Worm (Caenorhabditis elegans) whole organism, L3 larva: Measurements from ENCODE around the gene cyn-2.

Source experiments
- R02D3.7 ChIP-seq: fragments of 150-350 bp; optimal IDR thresholded peaks from 2 replicates; lab custom pipeline; 2014; ENCODE audit warnings: missing biosample characterization, missing genetic modification characterization
- aly-2 ChIP-seq: fragments of 150-350 bp; optimal IDR thresholded peaks from 2 replicates; lab custom pipeline; 2014; ENCODE audit warnings: missing biosample characterization, missing genetic modification characterization
- ama-1 ChIP-seq: fragments of 150-350 bp; optimal IDR thresholded peaks from 2 replicates; lab custom pipeline; 2018
- ceh-16 ChIP-seq: sonication (generic microtip); optimal IDR thresholded peaks from 2 replicates; lab custom pipeline; 2017; ENCODE audit warnings: missing biosample characterization, missing genetic modification characterization
- ceh-28 ChIP-seq: fragments of 150-350 bp; optimal IDR thresholded peaks from 2 replicates; lab custom pipeline; 2014; ENCODE audit warnings: missing biosample characterization, missing genetic modification reagents, missing genetic modification characterization
- ceh-82 ChIP-seq: fragments of 150-350 bp; optimal IDR thresholded peaks from 2 replicates; lab custom pipeline; 2014; ENCODE audit warnings: missing biosample characterization, missing genetic modification characterization
- ceh-9 ChIP-seq: sonication (generic microtip); optimal IDR thresholded peaks from 2 replicates; lab custom pipeline; 2018; ENCODE audit warnings: missing biosample characterization, missing genetic modification characterization
- egl-5 ChIP-seq: fragments of 150-350 bp; optimal IDR thresholded peaks from 2 replicates; lab custom pipeline; 2017; ENCODE audit warnings: missing biosample characterization, missing genetic modification reagents, missing genetic modification characterization, inconsistent platforms
- elt-1 ChIP-seq: fragments of 150-350 bp; optimal IDR thresholded peaks from 2 replicates; lab custom pipeline; 2014; ENCODE audit warnings: missing biosample characterization, missing genetic modification characterization
- elt-2 ChIP-seq: sonication (generic microtip); optimal IDR thresholded peaks from 2 replicates; lab custom pipeline; 2016; ENCODE audit warnings: missing genetic modification reagents, mild to moderate bottlenecking, missing genetic modification characterization, missing compliant biosample characterization
- elt-3 ChIP-seq, 3 experiments: fragments of 150-350 bp in 1 of 3; sonication (generic microtip) in 2 of 3; optimal IDR thresholded peaks; 2 replicates in 2 of 3; 4 replicates in 1 of 3; lab custom pipeline; 2014 to 2017; ENCODE audit warnings: missing biosample characterization in 3 of 3, missing genetic modification characterization in 3 of 3
- eor-1 ChIP-seq, 2 experiments: fragments of 150-350 bp; optimal IDR thresholded peaks; 2 replicates each; lab custom pipeline; 2014 to 2018; ENCODE audit warnings: missing biosample characterization in 2 of 2, missing genetic modification characterization in 2 of 2
- fkh-10 ChIP-seq: sonication (generic microtip); optimal IDR thresholded peaks from 2 replicates; lab custom pipeline; 2017; ENCODE audit warnings: missing biosample characterization, missing genetic modification reagents, missing genetic modification characterization
- fos-1 ChIP-seq: fragments of 150-350 bp; optimal IDR thresholded peaks from 2 replicates; lab custom pipeline; 2014; ENCODE audit warnings: missing biosample characterization, missing genetic modification characterization
- hmg-11 ChIP-seq: sonication (generic microtip); optimal IDR thresholded peaks from 2 replicates; lab custom pipeline; 2016; ENCODE audit warnings: missing genetic modification characterization, missing compliant biosample characterization
- jun-1 ChIP-seq: fragments of 150-350 bp; optimal IDR thresholded peaks from 2 replicates; lab custom pipeline; 2014; ENCODE audit warnings: missing biosample characterization, missing genetic modification reagents, missing genetic modification characterization
- lin-15B ChIP-seq: fragments of 150-350 bp; optimal IDR thresholded peaks from 2 replicates; lab custom pipeline; 2014; ENCODE audit warnings: missing biosample characterization, missing genetic modification characterization
- lin-39 ChIP-seq: fragments of 150-350 bp; optimal IDR thresholded peaks from 2 replicates; lab custom pipeline; 2018; ENCODE audit warnings: missing biosample characterization, missing genetic modification reagents, missing genetic modification characterization
- lsy-12 ChIP-seq: sonication (generic microtip); optimal IDR thresholded peaks from 2 replicates; lab custom pipeline; 2016; ENCODE audit warnings: mild to moderate bottlenecking, missing genetic modification characterization, missing compliant biosample characterization
- mdl-1 ChIP-seq: fragments of 150-350 bp; optimal IDR thresholded peaks from 2 replicates; lab custom pipeline; 2014; ENCODE audit warnings: missing biosample characterization, missing genetic modification characterization
- mml-1 ChIP-seq: fragments of 150-350 bp; sonication (generic microtip); optimal IDR thresholded peaks from 3 replicates; lab custom pipeline; 2014; ENCODE audit warnings: missing biosample characterization, missing genetic modification characterization
- nfya-1 ChIP-seq: sonication (generic microtip); optimal IDR thresholded peaks from 2 replicates; lab custom pipeline; 2017; ENCODE audit warnings: missing genetic modification characterization, mild to moderate bottlenecking, missing compliant biosample characterization, antibody characterized with exemption, moderate library complexity; ENCODE audit not compliant: insufficient read depth
- nhr-11 ChIP-seq: fragments of 150-350 bp; optimal IDR thresholded peaks from 2 replicates; lab custom pipeline; 2014; ENCODE audit warnings: missing biosample characterization, missing genetic modification characterization
- nhr-12 ChIP-seq: fragments of 150-350 bp; optimal IDR thresholded peaks from 2 replicates; lab custom pipeline; 2014; ENCODE audit warnings: missing biosample characterization, missing genetic modification characterization
- nhr-23 ChIP-seq: fragments of 150-350 bp; optimal IDR thresholded peaks from 2 replicates; lab custom pipeline; 2014; ENCODE audit warnings: missing biosample characterization, missing genetic modification reagents, missing genetic modification characterization
- nhr-237 ChIP-seq: fragments of 150-350 bp; optimal IDR thresholded peaks from 2 replicates; lab custom pipeline; 2014; ENCODE audit warnings: missing biosample characterization, missing genetic modification characterization
- nhr-25 ChIP-seq: sonication (generic microtip); optimal IDR thresholded peaks from 2 replicates; lab custom pipeline; 2017; ENCODE audit warnings: missing biosample characterization, missing genetic modification characterization
- nhr-28 ChIP-seq: fragments of 150-350 bp; optimal IDR thresholded peaks from 2 replicates; lab custom pipeline; 2014; ENCODE audit warnings: missing biosample characterization, missing genetic modification characterization
- nhr-43 ChIP-seq: sonication (generic microtip); optimal IDR thresholded peaks from 2 replicates; lab custom pipeline; 2016; ENCODE audit warnings: mild to moderate bottlenecking, missing genetic modification characterization, missing compliant biosample characterization; ENCODE audit not compliant: poor library complexity, severe bottlenecking
- nhr-67 ChIP-seq: fragments of 150-350 bp; optimal IDR thresholded peaks from 2 replicates; lab custom pipeline; 2014; ENCODE audit warnings: missing biosample characterization, missing genetic modification characterization
- nhr-76 ChIP-seq: fragments of 150-350 bp; sonication (generic microtip); optimal IDR thresholded peaks from 5 replicates; lab custom pipeline; 2014; ENCODE audit warnings: missing biosample characterization, missing genetic modification characterization
- nhr-77 ChIP-seq: fragments of 150-350 bp; optimal IDR thresholded peaks from 2 replicates; lab custom pipeline; 2014; ENCODE audit warnings: missing biosample characterization, missing genetic modification characterization
- pha-4 ChIP-seq: fragments of 150-350 bp; optimal IDR thresholded peaks from 2 replicates; lab custom pipeline; 2014; ENCODE audit warnings: missing biosample characterization, missing genetic modification reagents, missing genetic modification characterization
- pqm-1 ChIP-seq: fragments of 150-350 bp; optimal IDR thresholded peaks from 2 replicates; lab custom pipeline; 2017; ENCODE audit warnings: missing biosample characterization, missing genetic modification characterization, inconsistent platforms
- sea-2 ChIP-seq: fragments of 150-350 bp; sonication (generic microtip); optimal IDR thresholded peaks from 4 replicates; lab custom pipeline; 2014; ENCODE audit warnings: missing biosample characterization, missing genetic modification reagents, missing genetic modification characterization
- skn-1 ChIP-seq: fragments of 150-350 bp; optimal IDR thresholded peaks from 2 replicates; lab custom pipeline; 2014; ENCODE audit warnings: missing biosample characterization, missing genetic modification characterization
- snpc-4 ChIP-seq: fragments of 150-350 bp; optimal IDR thresholded peaks from 2 replicates; lab custom pipeline; 2014; ENCODE audit warnings: missing biosample characterization, missing genetic modification characterization
- unc-39 ChIP-seq: sonication (generic microtip); optimal IDR thresholded peaks from 4 replicates; lab custom pipeline; 2017; ENCODE audit warnings: missing biosample characterization, missing genetic modification characterization
- zag-1 ChIP-seq: fragments of 150-350 bp; optimal IDR thresholded peaks from 2 replicates; lab custom pipeline; 2014; ENCODE audit warnings: missing biosample characterization, missing genetic modification characterization

cyn-2 gene

DNA sequence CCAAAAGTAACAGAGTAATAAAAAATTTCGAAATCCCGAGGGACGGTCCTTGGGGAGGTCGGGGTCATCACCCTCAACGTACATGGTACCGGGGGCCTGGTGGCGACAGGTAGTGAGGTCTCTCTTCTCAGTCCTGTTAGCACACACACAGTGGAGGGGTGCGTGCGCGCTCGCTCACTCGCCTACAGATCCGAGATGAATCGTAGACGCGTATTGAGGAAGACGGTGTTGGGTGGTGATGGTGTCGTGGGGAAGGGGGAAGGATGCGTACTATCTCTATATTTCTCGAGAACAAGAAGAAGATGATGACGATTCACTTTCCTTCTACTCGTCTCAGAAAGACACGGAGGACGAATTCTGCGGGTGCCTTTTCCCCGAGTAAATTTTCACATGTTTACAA lies 21.3 kb downstream of the cyn-2 start:
- TF ChIP-seq fos-1 (tag; lab: Kevin White, UChicago), result no peak
- no peak for TF ChIP-seq hmg-11 (tag; lab: Kevin White, UChicago)
- peak; percentile 16 for TF ChIP-seq nhr-25 (tag; lab: Kevin White, UChicago)

DNA sequence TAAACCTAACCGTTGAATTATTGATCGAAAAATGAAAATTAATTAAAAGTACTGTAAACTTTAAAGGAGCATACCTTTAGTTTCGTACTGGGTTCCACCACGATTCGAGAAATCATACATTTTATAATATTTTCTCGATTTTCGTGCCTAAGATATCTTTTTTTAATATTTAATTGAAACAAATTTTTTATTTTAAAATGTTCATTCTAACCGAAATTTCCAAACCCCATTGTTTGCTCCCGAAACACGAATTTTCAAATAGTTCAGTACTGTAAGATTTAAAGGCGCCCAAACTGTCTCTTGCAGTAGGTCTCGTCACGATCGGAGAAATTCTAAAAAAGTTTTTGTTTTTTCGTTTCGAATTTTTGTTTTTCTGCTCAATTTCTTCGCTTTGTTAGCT lies 22.5 kb downstream of the cyn-2 start:
- TF ChIP-seq R02D3.7 (tag; lab: Kevin White, UChicago), result no peak
- no peak for TF ChIP-seq eor-1 (tag; optimal IDR thresholded peaks at IDR 0.05; lab: Kevin White, UChicago)
- TF ChIP-seq elt-1 (tag; lab: Kevin White, UChicago), result no peak
- TF ChIP-seq ceh-9 (tag; lab: Kevin White, UChicago), result no peak
- no peak for TF ChIP-seq snpc-4 (tag; lab: Kevin White, UChicago)
- no peak for TF ChIP-seq nhr-67 (tag; lab: Kevin White, UChicago)
- no peak for TF ChIP-seq sea-2
- TF ChIP-seq lin-39 (tag; lab: Kevin White, UChicago), result no peak
- TF ChIP-seq nhr-76 (tag; lab: Kevin White, UChicago), result no peak
- TF ChIP-seq fkh-10 (GFP tag; lab: Kevin White, UChicago), result no peak
- TF ChIP-seq lin-15B, result no peak
- TF ChIP-seq jun-1 (tag; lab: Kevin White, UChicago), result no peak
- TF ChIP-seq, all 47 proteins: peak for 0

DNA sequence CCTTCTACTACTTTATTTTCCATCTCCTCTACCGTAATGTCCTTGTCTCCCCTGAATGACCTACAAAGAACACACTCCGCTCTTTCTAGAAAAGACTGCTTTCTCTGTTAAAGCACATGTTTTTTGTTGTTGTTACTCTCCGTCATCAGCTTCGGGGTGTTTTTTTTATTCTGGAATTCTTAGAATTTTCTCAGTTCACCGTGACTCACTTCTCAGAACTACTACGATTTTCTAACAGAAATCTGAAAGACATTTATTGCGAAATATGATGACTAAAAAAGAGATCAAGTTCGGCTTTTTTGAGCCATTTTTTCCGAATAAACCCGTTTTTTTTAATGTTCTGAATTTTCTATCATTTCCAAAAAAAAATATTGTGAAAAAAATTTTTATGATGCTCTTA lies 23.8 kb downstream of the cyn-2 start:
- peak; percentile 31 for TF ChIP-seq nhr-25 (tag; lab: Kevin White, UChicago)
- no peak for TF ChIP-seq fkh-10 (GFP tag; lab: Kevin White, UChicago)
- peak; percentile 63 for TF ChIP-seq nhr-11
- TF ChIP-seq skn-1 (tag; lab: Kevin White, UChicago), result peak; percentile 73

DNA sequence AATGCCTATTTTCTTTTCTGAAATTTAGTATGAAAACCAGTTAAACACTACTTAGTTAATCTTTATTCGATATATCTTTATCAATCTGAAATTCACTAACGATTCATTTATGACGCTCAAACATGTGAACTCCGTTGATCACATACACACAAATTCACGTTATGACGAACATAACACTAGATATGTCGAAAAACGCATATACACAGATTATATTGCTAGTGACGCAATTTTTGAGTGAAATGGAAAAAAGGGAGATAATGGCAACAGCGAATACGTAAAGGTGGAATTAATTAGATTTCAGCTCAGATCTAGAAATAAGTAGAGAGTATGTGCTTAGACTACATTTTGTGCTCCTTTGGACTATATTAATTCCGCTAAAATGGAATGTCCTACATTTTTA lies 24.4 kb downstream of the cyn-2 start:
- no peak for TF ChIP-seq nhr-43 (tag; lab: Kevin White, UChicago)
- no peak for TF ChIP-seq ama-1 (lab: Kevin White, UChicago)
- TF ChIP-seq nhr-11, result no peak
- no peak for TF ChIP-seq nhr-12 (tag; lab: Kevin White, UChicago)
- TF ChIP-seq nfya-1 (tag; lab: Kevin White, UChicago), result no peak
- TF ChIP-seq skn-1 (tag; lab: Kevin White, UChicago), result no peak
- no peak for TF ChIP-seq lsy-12 (tag; lab: Kevin White, UChicago)
- TF ChIP-seq fos-1 (tag; lab: Kevin White, UChicago), result no peak
- TF ChIP-seq pha-4, result no peak
- TF ChIP-seq ceh-16, result no peak
- no peak for TF ChIP-seq nhr-23 (tag; lab: Kevin White, UChicago)
- no peak for TF ChIP-seq nhr-77
- no peak for TF ChIP-seq ceh-82
- no peak for TF ChIP-seq elt-2 (tag; lab: Kevin White, UChicago)
- TF ChIP-seq ceh-28 (tag; lab: Kevin White, UChicago), result no peak
- no peak for TF ChIP-seq nhr-25 (tag; lab: Kevin White, UChicago)
- no peak for TF ChIP-seq fkh-10 (GFP tag; lab: Kevin White, UChicago)
- no peak for TF ChIP-seq hmg-11 (tag; lab: Kevin White, UChicago)
- no peak for TF ChIP-seq R02D3.7 (tag; lab: Kevin White, UChicago)
- TF ChIP-seq elt-3 (tag; optimal IDR thresholded peaks at IDR 0.05; lab: Kevin White, UChicago), result no peak

DNA sequence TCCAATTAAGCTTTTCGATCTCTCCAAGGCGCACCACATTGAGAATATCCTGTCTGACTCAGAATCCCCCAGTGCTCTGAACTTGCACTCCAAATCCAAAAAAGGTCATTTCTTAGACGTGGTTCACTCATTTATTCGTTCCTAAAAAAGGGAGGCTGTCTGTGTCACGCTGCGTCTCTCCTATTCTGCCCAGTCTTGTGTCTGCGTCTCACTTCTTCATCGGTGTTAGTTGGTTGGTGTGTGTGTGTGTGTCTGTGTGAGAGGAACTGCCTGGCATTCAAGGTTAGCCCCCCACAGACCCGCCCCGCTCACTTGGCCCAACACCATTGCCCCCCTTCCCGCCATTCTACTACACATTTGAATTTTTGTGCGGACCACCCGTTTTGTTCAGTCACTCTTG lies 25.0 kb downstream of the cyn-2 start:
- TF ChIP-seq lin-15B (peak; percentile 27), sea-2 (no peak), fos-1 (tag; lab: Kevin White, UChicago) (no peak), egl-5 (tag; lab: Kevin White, UChicago) (peak; percentile 53), nhr-28 (tag; lab: Kevin White, UChicago) (no peak), skn-1 (tag; lab: Kevin White, UChicago) (no peak), aly-2 (no peak), jun-1 (tag; lab: Kevin White, UChicago) (peak; percentile 33), ceh-82 (no peak), elt-3 (tag; optimal IDR thresholded peaks at IDR 0.05; lab: Kevin White, UChicago) (no peak), mml-1 (tag; lab: Kevin White, UChicago) (no peak), ceh-9 (tag; lab: Kevin White, UChicago) (no peak), zag-1 (no peak), nhr-76 (tag; lab: Kevin White, UChicago) (no peak), fkh-10 (GFP tag; lab: Kevin White, UChicago) (no peak), ceh-28 (tag; lab: Kevin White, UChicago) (no peak), nhr-23 (tag; lab: Kevin White, UChicago) (peak; percentile 66), ama-1 (lab: Kevin White, UChicago) (peak; percentile 9), nhr-25 (tag; lab: Kevin White, UChicago) (peak; percentile 93), lin-39 (tag; lab: Kevin White, UChicago) (peak; percentile 73), pha-4 (peak; percentile 72), snpc-4 (tag; lab: Kevin White, UChicago) (no peak), unc-39 (tag; lab: Kevin White, UChicago) (no peak), elt-1 (tag; lab: Kevin White, UChicago) (no peak), pqm-1 (no peak), nfya-1 (tag; lab: Kevin White, UChicago) (peak; percentile 79), nhr-237 (tag; lab: Kevin White, UChicago) (no peak), nhr-77 (no peak), ceh-16 (no peak), lsy-12 (tag; lab: Kevin White, UChicago) (peak; percentile 26), eor-1 (tag; optimal IDR thresholded peaks at IDR 0.05; lab: Kevin White, UChicago) (no peak), hmg-11 (tag; lab: Kevin White, UChicago) (peak; percentile 74), nhr-43 (tag; lab: Kevin White, UChicago) (peak; percentile 40), nhr-67 (tag; lab: Kevin White, UChicago) (no peak), mdl-1 (tag; lab: Kevin White, UChicago) (no peak)
- TF ChIP-seq, all 47 proteins: peak for 12
